Worm (Caenorhabditis elegans) whole organism, late embryonic: ENCODE measurements around the gene Y49G5A.1.

Experiments
- ama-1 ChIP-seq: fragments of 150-350 bp; optimal IDR thresholded peaks from 2 replicates; lab custom pipeline; 2014
- mec-3 ChIP-seq: sonication (generic microtip); optimal IDR thresholded peaks from 2 replicates; lab custom pipeline; 2016; ENCODE audit warnings: borderline replicate concordance, missing genetic modification characterization, missing compliant biosample characterization
- pat-9 ChIP-seq: fragments of 200-800 bp; sonication (Bioruptor generic); optimal IDR thresholded peaks from 2 replicates; lab custom pipeline; 2018; ENCODE audit warnings: mild to moderate bottlenecking, missing genetic modification characterization, moderate library complexity, missing compliant biosample characterization
- pros-1 ChIP-seq: fragments of 150-350 bp; optimal IDR thresholded peaks from 2 replicates; lab custom pipeline; 2014; ENCODE audit warnings: missing biosample characterization, missing genetic modification reagents, missing genetic modification characterization
- unc-86 ChIP-seq: sonication (generic microtip); optimal IDR thresholded peaks from 2 replicates; lab custom pipeline; 2016; ENCODE audit warnings: missing genetic modification characterization, missing compliant biosample characterization

DNA sequence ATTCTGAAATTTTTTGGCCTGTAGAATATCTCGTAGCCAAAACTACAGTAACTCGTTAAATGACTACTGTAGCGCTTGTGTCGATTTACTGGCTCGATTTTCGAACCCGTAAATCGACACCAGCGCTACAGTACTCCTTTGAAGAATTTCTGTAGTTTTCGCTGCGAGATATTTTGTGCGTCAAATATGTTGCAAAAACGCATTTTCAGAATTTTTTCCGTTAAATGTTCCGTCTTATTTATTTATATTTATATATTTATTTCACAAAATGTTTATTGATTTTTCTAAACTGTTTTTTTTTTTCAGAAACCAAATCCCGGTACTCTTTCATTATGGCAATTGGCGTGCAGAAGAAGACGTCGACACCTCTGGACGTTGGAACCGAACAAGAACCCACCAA is 13.4 kb downstream of the Y49G5A.1 start, which contains the start of gene natc-2:
- TF ChIP-seq mec-3 (no peak), pat-9 (tag; lab: Kevin White, UChicago) (no peak), pros-1 (tag; lab: Kevin White, UChicago) (no peak), unc-86 (tag; lab: Kevin White, UChicago) (no peak), ama-1 (lab: Kevin White, UChicago) (no peak)
